Fruit fly (Drosophila melanogaster): ENCODE data around the gene Ziz.

Gene Ziz

dm6 chr2L:7434737-7435356, 61.3 kb downstream of the Ziz start (continued):
- no peak for TF ChIP-seq CG8478 (optimal IDR thresholded peaks at IDR 0.05)
- TF ChIP-seq CG17568 (GFP tag; optimal IDR thresholded peaks at IDR 0.05) = no peak
- no peak for TF ChIP-seq ERR (GFP tag; optimal IDR thresholded peaks at IDR 0.05)
- no peak for TF ChIP-seq en (GFP tag; optimal IDR thresholded peaks at IDR 0.05)
- TF ChIP-seq CG13424 (tag; optimal IDR thresholded peaks at IDR 0.05) = peak; percentile 43
- peak; percentile 35; the same call in 1 of the 2 replicates for TF ChIP-seq E2f2 (GFP tag; IDR thresholded peaks at IDR 0.05)
- TF ChIP-seq CG16779 (GFP tag; IDR thresholded peaks at IDR 0.05) = no peak
- no peak for TF ChIP-seq dm (GFP tag; optimal IDR thresholded peaks at IDR 0.05)
- TF ChIP-seq MESR4 (GFP tag; optimal IDR thresholded peaks at IDR 0.05) = no peak
- no peak for TF ChIP-seq jumu (GFP tag; optimal IDR thresholded peaks at IDR 0.05)
- TF ChIP-seq CG12155 (GFP tag; optimal IDR thresholded peaks at IDR 0.05) = peak; percentile 12
- TF ChIP-seq CG6654 (GFP tag; optimal IDR thresholded peaks at IDR 0.05) = no peak
- TF ChIP-seq tup (GFP tag; optimal IDR thresholded peaks at IDR 0.05) = no peak
- no peak for TF ChIP-seq kni (GFP tag; optimal IDR thresholded peaks at IDR 0.05)
- peak; percentile 51 for TF ChIP-seq al (GFP tag; IDR thresholded peaks at IDR 0.05)
- no peak for TF ChIP-seq CG11696 (GFP tag; IDR thresholded peaks at IDR 0.05)
- TF ChIP-seq z (GFP tag; IDR thresholded peaks at IDR 0.05) = no peak
- TF ChIP-seq CG13775 (GFP tag; optimal IDR thresholded peaks at IDR 0.05) = no peak
- TF ChIP-seq CG7745 (tag; optimal IDR thresholded peaks at IDR 0.05) = no peak
- no peak for TF ChIP-seq bigmax (GFP tag; optimal IDR thresholded peaks at IDR 0.05)
- TF ChIP-seq CG3281 (GFP tag; optimal IDR thresholded peaks at IDR 0.05) = peak; percentile 13
- no peak for TF ChIP-seq so (GFP tag; IDR thresholded peaks at IDR 0.05)
- TF ChIP-seq CG31388 (GFP tag; optimal IDR thresholded peaks at IDR 0.05) = no peak
- TF ChIP-seq sc (optimal IDR thresholded peaks at IDR 0.05) = no peak
- TF ChIP-seq sc (GFP tag; optimal IDR thresholded peaks at IDR 0.05) = no peak
- peak; percentile 51; the same call in 1 of the 2 replicates for TF ChIP-seq E2f1 (GFP tag; IDR thresholded peaks at IDR 0.05)
- TF ChIP-seq CG12299 (tag; optimal IDR thresholded peaks at IDR 0.05) = peak; percentile 28
- no peak for TF ChIP-seq D19B (GFP tag; optimal IDR thresholded peaks at IDR 0.05)
- TF ChIP-seq CG16815 (GFP tag; optimal IDR thresholded peaks at IDR 0.05) = no peak
- TF ChIP-seq CG17912 (GFP tag; optimal IDR thresholded peaks at IDR 0.05) = no peak
- TF ChIP-seq CG12744 (GFP tag; optimal IDR thresholded peaks at IDR 0.05) = no peak
- TF ChIP-seq insv (GFP tag; optimal IDR thresholded peaks at IDR 0.05) = no peak
- no peak for TF ChIP-seq Ets97D (GFP tag; optimal IDR thresholded peaks at IDR 0.05)
- no peak for TF ChIP-seq CG9437 (GFP tag; optimal IDR thresholded peaks at IDR 0.05)
- TF ChIP-seq CG15514 (GFP tag; optimal IDR thresholded peaks at IDR 0.05) = no peak
- no peak for TF ChIP-seq ase (GFP tag; IDR thresholded peaks at IDR 0.05)
- no peak for TF ChIP-seq CG15073 (GFP tag; optimal IDR thresholded peaks at IDR 0.05)
- TF ChIP-seq Sry-β (GFP tag; optimal IDR thresholded peaks at IDR 0.05) = no peak
- no peak for TF ChIP-seq ara (GFP tag; IDR thresholded peaks at IDR 0.05)
- TF ChIP-seq H15 (GFP tag; IDR thresholded peaks at IDR 0.05) = no peak
- no peak for TF ChIP-seq CG5180 (GFP tag; optimal IDR thresholded peaks at IDR 0.05)
- peak; percentile 21; the same call in 1 of the 2 replicates for TF ChIP-seq CG32767 (GFP tag; IDR thresholded peaks at IDR 0.05)
- peak; percentile 24; the same call in 1 of the 2 replicates for TF ChIP-seq gsb (GFP tag; IDR thresholded peaks at IDR 0.05)
- no peak for TF ChIP-seq CG9876 (GFP tag; optimal IDR thresholded peaks at IDR 0.05)
- no peak for TF ChIP-seq fd102C (GFP tag; optimal IDR thresholded peaks at IDR 0.05)
- TF ChIP-seq MTF-1 (GFP tag; optimal IDR thresholded peaks at IDR 0.05; ENCODE audit: borderline replicate concordance) = no peak
- TF ChIP-seq ind (GFP tag; optimal IDR thresholded peaks at IDR 0.05) = peak; percentile 6
- TF ChIP-seq unpg (GFP tag; optimal IDR thresholded peaks at IDR 0.05) = peak; percentile 8
- no peak for TF ChIP-seq CG4282 (GFP tag; optimal IDR thresholded peaks at IDR 0.05)
- TF ChIP-seq CG12104 (GFP tag; optimal IDR thresholded peaks at IDR 0.05) = no peak
- no peak for TF ChIP-seq CG4707 (GFP tag; optimal IDR thresholded peaks at IDR 0.05)

Measured in whole organism, embryonic.